Fruit fly (Drosophila melanogaster) whole organism, pupa: ENCODE data around the gene CG34133.

Experiments used
- CG10348 ChIP-seq: fragments of 200-800 bp; sonication (Bioruptor generic); IDR thresholded peaks from 2 replicates; pipeline ENCODE4 v1.3.6; 2022; ENCODE audit warnings: missing biosample characterization, missing genetic modification characterization
- CG13204 ChIP-seq: fragments of 200-800 bp; sonication (Bioruptor generic); optimal IDR thresholded peaks from 2 replicates; lab custom pipeline; 2018; ENCODE audit warnings: missing biosample characterization, mild to moderate bottlenecking, missing genetic modification characterization, moderate library complexity
- CG14655 ChIP-seq: fragments of 200-800 bp; sonication (Bioruptor generic); optimal IDR thresholded peaks from 3 replicates; lab custom pipeline; 2017; ENCODE audit warnings: mild to moderate bottlenecking, missing biosample characterization, missing genetic modification reagents, missing genetic modification characterization
- CG15710 ChIP-seq: fragments of 200-800 bp; sonication (Bioruptor generic); optimal IDR thresholded peaks from 2 replicates; lab custom pipeline; 2018; ENCODE audit warnings: missing biosample characterization, mild to moderate bottlenecking, missing genetic modification characterization, moderate library complexity
- CG17806 ChIP-seq: fragments of 200-800 bp; sonication (Bioruptor generic); optimal IDR thresholded peaks from 2 replicates; lab custom pipeline; 2018; ENCODE audit warnings: missing biosample characterization, mild to moderate bottlenecking, missing genetic modification characterization, moderate library complexity
- CG34367 ChIP-seq: fragments of 200-800 bp; sonication (Bioruptor generic); optimal IDR thresholded peaks from 2 replicates; lab custom pipeline; 2018; ENCODE audit warnings: missing biosample characterization, mild to moderate bottlenecking, missing genetic modification characterization
- CG8159 ChIP-seq: fragments of 200-800 bp; sonication (Bioruptor generic); optimal IDR thresholded peaks from 3 replicates; lab custom pipeline; 2018; ENCODE audit warnings: missing biosample characterization, mild to moderate bottlenecking, missing genetic modification characterization, moderate library complexity
- D1 ChIP-seq: fragments of 200-800 bp; sonication (Bioruptor generic); optimal IDR thresholded peaks from 2 replicates; lab custom pipeline; 2018; ENCODE audit warnings: missing biosample characterization, mild to moderate bottlenecking, missing genetic modification characterization, moderate library complexity
- EcR ChIP-seq: fragments of 200-800 bp; sonication (Bioruptor generic); optimal IDR thresholded peaks from 3 replicates; lab custom pipeline; 2019; ENCODE audit warnings: missing biosample characterization, missing genetic modification characterization, mild to moderate bottlenecking, moderate library complexity, missing genetic modification reagents
- Pif1A ChIP-seq: fragments of 200-800 bp; sonication (Bioruptor generic); optimal IDR thresholded peaks from 3 replicates; lab custom pipeline; 2016; ENCODE audit warnings: missing biosample characterization, missing genetic modification characterization
- gl ChIP-seq: fragments of 200-800 bp; sonication (Bioruptor generic); optimal IDR thresholded peaks from 2 replicates; lab custom pipeline; 2018; ENCODE audit warnings: missing biosample characterization, mild to moderate bottlenecking, missing genetic modification characterization
- rn ChIP-seq: fragments of 200-800 bp; sonication (Bioruptor generic); IDR thresholded peaks from 2 replicates; pipeline ENCODE4 v1.3.6; 2022; ENCODE audit warnings: missing biosample characterization, missing genetic modification characterization

- TF ChIP-seq D1 (tag; lab: Kevin White, UChicago), result no peak
- no peak for TF ChIP-seq CG14655 (GFP tag; lab: Kevin White, UChicago)
- TF ChIP-seq Pif1A, result no peak
- TF ChIP-seq CG34367, result no peak
- TF ChIP-seq gl, result no peak
- no peak for TF ChIP-seq CG17806
- no peak for TF ChIP-seq CG10348
- TF ChIP-seq CG13204 (GFP tag; lab: Kevin White, UChicago), result no peak
- TF ChIP-seq rn (GFP tag; lab: Robert Waterston, UW), result no peak
- no peak for TF ChIP-seq CG15710 (tag; lab: Kevin White, UChicago)
- no peak for TF ChIP-seq CG8159 (tag; lab: Kevin White, UChicago)
- no peak for TF ChIP-seq EcR (GFP tag; lab: Kevin White, UChicago)
These were observed 1.3 kb upstream of the CG34133 start for dm6 chr3R:29867895-29868294.
